Worm (Caenorhabditis elegans): Measurements from ENCODE around the gene R10E4.9.

ce11 chrIII:4281955-4282618, 20.1 kb downstream of the R10E4.9 start:
- TF ChIP-seq elt-3 (tag; optimal IDR thresholded peaks at IDR 0.05) (no peak), unc-39 (tag; optimal IDR thresholded peaks at IDR 0.05) (peak; percentile 60), nhr-76 (tag; optimal IDR thresholded peaks at IDR 0.05) (no peak)

Measured in whole organism, mixed stage, embryonic.